Worm (Caenorhabditis elegans) whole organism, L3 larva: ENCODE measurements around the gene C12D8.20.

ENCODE experiments used
- R02D3.7 ChIP-seq: fragments of 150-350 bp; optimal IDR thresholded peaks from 2 replicates; lab custom pipeline; 2014; ENCODE audit warnings: missing biosample characterization, missing genetic modification characterization
- aly-2 ChIP-seq: fragments of 150-350 bp; optimal IDR thresholded peaks from 2 replicates; lab custom pipeline; 2014; ENCODE audit warnings: missing biosample characterization, missing genetic modification characterization
- ama-1 ChIP-seq: fragments of 150-350 bp; optimal IDR thresholded peaks from 2 replicates; lab custom pipeline; 2018
- ceh-82 ChIP-seq: fragments of 150-350 bp; optimal IDR thresholded peaks from 2 replicates; lab custom pipeline; 2014; ENCODE audit warnings: missing biosample characterization, missing genetic modification characterization
- ceh-9 ChIP-seq: sonication (generic microtip); optimal IDR thresholded peaks from 2 replicates; lab custom pipeline; 2018; ENCODE audit warnings: missing biosample characterization, missing genetic modification characterization
- daf-12 ChIP-seq: fragments of 150-350 bp; optimal IDR thresholded peaks from 2 replicates; lab custom pipeline; 2014; ENCODE audit warnings: missing biosample characterization, missing genetic modification reagents, missing genetic modification characterization
- egl-27 ChIP-seq: sonication (generic microtip); optimal IDR thresholded peaks from 4 replicates; lab custom pipeline; 2017; ENCODE audit warnings: missing biosample characterization, missing genetic modification reagents, missing genetic modification characterization
- elt-1 ChIP-seq: fragments of 150-350 bp; optimal IDR thresholded peaks from 2 replicates; lab custom pipeline; 2014; ENCODE audit warnings: missing biosample characterization, missing genetic modification characterization
- elt-2 ChIP-seq: sonication (generic microtip); optimal IDR thresholded peaks from 2 replicates; lab custom pipeline; 2016; ENCODE audit warnings: missing genetic modification reagents, mild to moderate bottlenecking, missing genetic modification characterization, missing compliant biosample characterization
- fkh-10 ChIP-seq: sonication (generic microtip); optimal IDR thresholded peaks from 2 replicates; lab custom pipeline; 2017; ENCODE audit warnings: missing biosample characterization, missing genetic modification reagents, missing genetic modification characterization
- fkh-2 ChIP-seq: fragments of 150-350 bp; optimal IDR thresholded peaks from 2 replicates; lab custom pipeline; 2014; ENCODE audit warnings: missing biosample characterization, missing genetic modification reagents, missing genetic modification characterization
- fos-1 ChIP-seq: fragments of 150-350 bp; optimal IDR thresholded peaks from 2 replicates; lab custom pipeline; 2014; ENCODE audit warnings: missing biosample characterization, missing genetic modification characterization
- hmg-11 ChIP-seq: sonication (generic microtip); optimal IDR thresholded peaks from 2 replicates; lab custom pipeline; 2016; ENCODE audit warnings: missing genetic modification characterization, missing compliant biosample characterization
- jun-1 ChIP-seq: fragments of 150-350 bp; optimal IDR thresholded peaks from 2 replicates; lab custom pipeline; 2014; ENCODE audit warnings: missing biosample characterization, missing genetic modification reagents, missing genetic modification characterization
- lin-15B ChIP-seq: fragments of 150-350 bp; optimal IDR thresholded peaks from 2 replicates; lab custom pipeline; 2014; ENCODE audit warnings: missing biosample characterization, missing genetic modification characterization
- lin-39 ChIP-seq: fragments of 150-350 bp; optimal IDR thresholded peaks from 2 replicates; lab custom pipeline; 2018; ENCODE audit warnings: missing biosample characterization, missing genetic modification reagents, missing genetic modification characterization
- mdl-1 ChIP-seq: fragments of 150-350 bp; optimal IDR thresholded peaks from 2 replicates; lab custom pipeline; 2014; ENCODE audit warnings: missing biosample characterization, missing genetic modification characterization
- mml-1 ChIP-seq: fragments of 150-350 bp; sonication (generic microtip); optimal IDR thresholded peaks from 3 replicates; lab custom pipeline; 2014; ENCODE audit warnings: missing biosample characterization, missing genetic modification characterization
- nfya-1 ChIP-seq: sonication (generic microtip); optimal IDR thresholded peaks from 2 replicates; lab custom pipeline; 2017; ENCODE audit warnings: missing genetic modification characterization, mild to moderate bottlenecking, missing compliant biosample characterization, antibody characterized with exemption, moderate library complexity; ENCODE audit not compliant: insufficient read depth
- nhr-11 ChIP-seq: fragments of 150-350 bp; optimal IDR thresholded peaks from 2 replicates; lab custom pipeline; 2014; ENCODE audit warnings: missing biosample characterization, missing genetic modification characterization
- nhr-12 ChIP-seq: fragments of 150-350 bp; optimal IDR thresholded peaks from 2 replicates; lab custom pipeline; 2014; ENCODE audit warnings: missing biosample characterization, missing genetic modification characterization
- nhr-23 ChIP-seq: fragments of 150-350 bp; optimal IDR thresholded peaks from 2 replicates; lab custom pipeline; 2014; ENCODE audit warnings: missing biosample characterization, missing genetic modification reagents, missing genetic modification characterization
- nhr-237 ChIP-seq: fragments of 150-350 bp; optimal IDR thresholded peaks from 2 replicates; lab custom pipeline; 2014; ENCODE audit warnings: missing biosample characterization, missing genetic modification characterization
- nhr-25 ChIP-seq: sonication (generic microtip); optimal IDR thresholded peaks from 2 replicates; lab custom pipeline; 2017; ENCODE audit warnings: missing biosample characterization, missing genetic modification characterization
- pha-4 ChIP-seq: fragments of 150-350 bp; optimal IDR thresholded peaks from 2 replicates; lab custom pipeline; 2014; ENCODE audit warnings: missing biosample characterization, missing genetic modification reagents, missing genetic modification characterization
- pqm-1 ChIP-seq: fragments of 150-350 bp; optimal IDR thresholded peaks from 2 replicates; lab custom pipeline; 2017; ENCODE audit warnings: missing biosample characterization, missing genetic modification characterization, inconsistent platforms
- sea-2 ChIP-seq: fragments of 150-350 bp; sonication (generic microtip); optimal IDR thresholded peaks from 4 replicates; lab custom pipeline; 2014; ENCODE audit warnings: missing biosample characterization, missing genetic modification reagents, missing genetic modification characterization
- skn-1 ChIP-seq: fragments of 150-350 bp; optimal IDR thresholded peaks from 2 replicates; lab custom pipeline; 2014; ENCODE audit warnings: missing biosample characterization, missing genetic modification characterization
- unc-39 ChIP-seq: sonication (generic microtip); optimal IDR thresholded peaks from 4 replicates; lab custom pipeline; 2017; ENCODE audit warnings: missing biosample characterization, missing genetic modification characterization

C12D8.20 gene

DNA sequence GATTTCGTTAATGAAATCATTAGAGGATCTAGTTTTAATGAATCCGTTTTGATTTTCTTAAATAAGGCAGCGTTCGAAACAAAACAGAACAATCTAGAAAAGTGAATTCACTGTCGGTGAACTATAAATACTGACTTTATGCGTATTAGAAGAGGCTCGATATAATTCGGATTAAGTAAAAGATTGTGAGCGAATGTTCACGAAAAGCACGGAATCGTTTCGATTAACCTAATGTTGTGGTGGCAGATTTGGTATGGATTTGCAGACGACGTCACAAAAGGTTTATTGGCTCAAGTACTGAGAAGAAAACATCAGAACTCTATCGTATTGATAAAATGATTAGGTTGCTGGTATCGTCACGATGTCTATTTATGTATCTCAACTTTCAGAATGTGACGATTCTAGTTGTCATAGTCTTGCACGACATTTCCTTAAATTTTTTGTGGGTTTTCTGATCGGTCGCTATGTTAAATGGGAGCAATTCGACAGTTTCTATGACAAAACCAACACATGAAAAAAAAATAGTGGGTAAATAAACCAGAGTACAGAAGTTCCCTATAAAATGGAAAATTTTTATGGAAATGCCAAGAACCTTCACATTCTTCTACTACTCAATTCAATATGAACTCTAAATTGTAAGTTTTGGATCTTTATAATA lies 7.2 kb downstream of the C12D8.20 start, which contains the start of the genes pyt-1 and fipr-7:
Gene pyt-1, minus strand, starts transcription at position 101 of the 658 bp plus-strand sequence.
Gene fipr-7, plus strand, starts transcription at position 608 of the 658 bp plus-strand sequence.
- no peak for TF ChIP-seq jun-1 (tag; lab: Kevin White, UChicago)
- TF ChIP-seq mml-1 (tag; lab: Kevin White, UChicago): no peak
- TF ChIP-seq lin-39 (tag; lab: Kevin White, UChicago): no peak
- TF ChIP-seq nhr-11 (tag; lab: Kevin White, UChicago): no peak

ce11 chrV:10230932-10231331 lies 8.8 kb downstream of the C12D8.20 start, which contains the start of gene fipr-6:
TSS of gene fipr-6 (plus strand) at chrV:10231232.
- TF ChIP-seq nhr-11 (tag; lab: Kevin White, UChicago) (no peak), ceh-82 (no peak), hmg-11 (tag; lab: Kevin White, UChicago) (no peak), ama-1 (lab: Kevin White, UChicago) (no peak), pha-4 (tag; lab: Kevin White, UChicago) (no peak), skn-1 (tag; lab: Kevin White, UChicago) (no peak), nfya-1 (tag; lab: Kevin White, UChicago) (no peak)

- TF ChIP-seq pqm-1 (tag; lab: Kevin White, UChicago) (no peak), sea-2 (GFP tag; lab: Kevin White, UChicago) (no peak), fos-1 (tag; lab: Kevin White, UChicago) (no peak), nhr-25 (no peak), lin-15B (tag; lab: Kevin White, UChicago) (no peak), ama-1 (lab: Kevin White, UChicago) (no peak), elt-1 (tag; lab: Kevin White, UChicago) (no peak)
Observed at ce11 chrV:10233330-10233729, 11.2 kb downstream of the C12D8.20 start, which contains the start of gene str-182. TSS of gene str-182 (minus strand) at chrV:10233430.

DNA sequence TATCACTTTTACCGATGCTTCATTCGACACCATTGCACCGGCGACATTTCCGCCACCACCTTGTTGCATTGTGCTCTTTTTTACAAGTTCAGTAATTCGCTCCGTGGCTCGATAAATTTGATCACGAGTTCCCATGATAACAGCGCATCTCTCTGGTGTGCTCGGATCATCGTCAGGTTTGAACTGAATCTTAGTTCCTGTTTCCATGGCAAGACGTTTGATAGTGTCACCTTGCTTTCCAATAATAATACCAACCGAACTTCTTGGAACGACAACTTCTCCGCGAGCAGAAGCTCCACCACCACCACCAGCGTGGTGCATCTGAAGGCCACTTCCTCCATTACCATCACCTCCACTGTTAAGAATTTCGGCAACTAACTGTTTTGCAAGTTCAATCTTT lies 15.1 kb downstream of the C12D8.20 start:
- TF ChIP-seq nhr-237 (tag; lab: Kevin White, UChicago) (no peak), ceh-82 (no peak), ceh-9 (tag; lab: Kevin White, UChicago) (no peak), daf-12 (tag; lab: Kevin White, UChicago) (no peak), nfya-1 (tag; lab: Kevin White, UChicago) (no peak), ama-1 (lab: Kevin White, UChicago) (no peak), R02D3.7 (tag; lab: Kevin White, UChicago) (no peak)
- TF ChIP-seq, all 47 proteins: peak for 0

DNA sequence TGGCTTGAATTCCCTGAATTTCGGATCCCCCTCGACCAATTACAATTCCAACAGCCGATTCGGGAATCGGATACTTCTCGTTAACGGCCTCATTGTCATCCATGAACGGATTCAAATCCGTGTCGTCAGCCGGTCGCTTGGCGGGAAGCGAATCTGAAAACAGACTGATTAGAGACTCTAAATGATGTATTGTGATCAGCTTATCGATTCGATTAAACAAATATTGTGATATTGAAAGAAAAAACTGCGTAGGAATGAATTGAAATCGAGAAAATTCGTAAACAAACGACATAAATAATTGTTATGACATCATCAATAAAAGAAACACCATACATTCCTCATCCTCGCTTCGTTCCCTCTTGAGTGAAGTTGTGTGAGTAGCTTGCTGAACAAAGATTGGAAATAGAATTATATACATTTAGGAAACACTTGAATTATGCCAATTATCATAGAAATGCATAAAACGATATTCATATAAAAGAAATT lies 15.9 kb downstream of the C12D8.20 start:
- TF ChIP-seq fkh-10 (GFP tag; lab: Kevin White, UChicago): no peak
- TF ChIP-seq ama-1 (lab: Kevin White, UChicago): peak; percentile 6

- TF ChIP-seq aly-2 (tag; lab: Kevin White, UChicago): no peak
- no peak for TF ChIP-seq egl-27 (tag; lab: Kevin White, UChicago)
- TF ChIP-seq fos-1 (tag; lab: Kevin White, UChicago): no peak
- TF ChIP-seq fkh-2 (tag; lab: Kevin White, UChicago): no peak
- no peak for TF ChIP-seq nhr-12
- TF ChIP-seq mdl-1 (tag; lab: Kevin White, UChicago): no peak
- TF ChIP-seq daf-12 (tag; lab: Kevin White, UChicago): no peak
- TF ChIP-seq lin-39 (tag; lab: Kevin White, UChicago): peak; percentile 61
- TF ChIP-seq unc-39 (tag; lab: Kevin White, UChicago): no peak
- TF ChIP-seq nhr-23: no peak
- peak; percentile 2 for TF ChIP-seq elt-2 (tag; lab: Kevin White, UChicago)
- TF ChIP-seq pha-4 (tag; lab: Kevin White, UChicago): peak; percentile 6
- TF ChIP-seq nhr-25: no peak
- TF ChIP-seq hmg-11 (tag; lab: Kevin White, UChicago): peak; percentile 9
- peak; percentile 50 for TF ChIP-seq nfya-1 (tag; lab: Kevin White, UChicago)
- peak; percentile 39 for TF ChIP-seq ama-1 (lab: Kevin White, UChicago)
- TF ChIP-seq lin-15B (tag; lab: Kevin White, UChicago): peak; percentile 73
Observed at ce11 chrV:10238665-10239064, 16.6 kb downstream of the C12D8.20 start, which contains the start of gene fubl-1. TSS of gene fubl-1 (minus strand) at chrV:10238866.
